2 worm cellular contexts compared by ENCODE assay signal in the genomic region with DNA sequence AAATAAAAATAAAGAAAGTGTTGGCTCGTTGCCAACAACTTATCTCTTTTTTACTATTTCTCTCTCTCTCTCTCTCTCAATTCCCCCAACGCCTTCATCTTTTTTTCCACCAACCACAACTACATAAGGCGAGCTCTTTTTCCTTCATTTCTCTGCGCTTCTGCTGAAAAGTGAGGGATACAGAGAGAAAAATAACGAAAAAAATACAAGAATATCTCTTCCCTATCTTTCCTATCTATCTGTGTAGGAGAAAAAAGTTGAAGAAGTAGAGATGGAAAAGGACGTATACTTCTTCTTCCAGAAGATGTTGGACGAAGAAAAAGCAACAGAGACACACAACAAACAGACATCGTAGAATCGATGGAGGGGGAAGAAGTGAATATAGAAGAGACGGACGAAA.
TF ChIP-seq lines count a peak whose summit lies in the region.

No protein-coding gene starts in this region.

TF ChIP-seq in whole organism, L1 larva, 84 proteins besides CTCF, POLR2A, EP300 and RAD21 (continued from another document):
- TF ChIP-seq dsc-1 (tag; optimal IDR thresholded peaks at IDR 0.05; lab: Kevin White, UChicago) (no peak), isw-1 (GFP tag; IDR thresholded peaks at IDR 0.05; lab: Robert Waterston, UW) (peak; percentile 7; the same call in 1 of the 2 replicates), nhr-71 (tag; optimal IDR thresholded peaks at IDR 0.05; lab: Kevin White, UChicago) (peak; percentile 49), snu-23 (GFP tag; optimal IDR thresholded peaks at IDR 0.05; lab: Kevin White, UChicago) (peak; percentile 25), lsy-2 (tag; optimal IDR thresholded peaks at IDR 0.05; lab: Kevin White, UChicago) (peak; percentile 29 to 59), fkh-10 (GFP tag; optimal IDR thresholded peaks at IDR 0.05; lab: Kevin White, UChicago) (peak; percentile 7), ztf-4 (tag; optimal IDR thresholded peaks at IDR 0.05; lab: Kevin White, UChicago) (no peak), aha-1 (tag; optimal IDR thresholded peaks at IDR 0.05; lab: Kevin White, UChicago) (no peak), lin-35 (GFP tag; optimal IDR thresholded peaks at IDR 0.05; lab: Kevin White, UChicago) (peak in 1 of 2 experiments; percentile 9), grh-1 (GFP tag; IDR thresholded peaks at IDR 0.05; lab: Robert Waterston, UW) (no peak), nhr-76 (tag; optimal IDR thresholded peaks at IDR 0.05; lab: Kevin White, UChicago) (no peak), ceh-82 (tag; optimal IDR thresholded peaks at IDR 0.05; lab: Kevin White, UChicago) (peak in 1 of 3 experiments; percentile 36), skn-1 (tag; optimal IDR thresholded peaks at IDR 0.05; lab: Kevin White, UChicago) (no peak)

TF ChIP-seq in whole organism, L2 larva, 48 proteins besides CTCF, POLR2A, EP300 and RAD21 (continued from another document):
- TF ChIP-seq ZK546.5 (tag; optimal IDR thresholded peaks at IDR 0.05; lab: Kevin White, UChicago) (no peak), skn-1 (tag; optimal IDR thresholded peaks at IDR 0.05; lab: Kevin White, UChicago) (no peak), mdl-1 (tag; optimal IDR thresholded peaks at IDR 0.05; lab: Kevin White, UChicago) (no peak), zag-1 (tag; optimal IDR thresholded peaks at IDR 0.05; lab: Kevin White, UChicago) (peak; percentile 26), Y55F3AM.14 (GFP tag; optimal IDR thresholded peaks at IDR 0.05; lab: Kevin White, UChicago) (no peak), ama-1 (optimal IDR thresholded peaks at IDR 0.05; lab: Kevin White, UChicago) (no peak), elt-1 (tag; optimal IDR thresholded peaks at IDR 0.05; lab: Kevin White, UChicago) (no peak), lin-39 (tag; optimal IDR thresholded peaks at IDR 0.05; lab: Kevin White, UChicago) (no peak), mbf-1 (tag; optimal IDR thresholded peaks at IDR 0.05; lab: Kevin White, UChicago) (no peak), nhr-10 (tag; optimal IDR thresholded peaks at IDR 0.05; lab: Kevin White, UChicago) (no peak), snpc-4 (tag; optimal IDR thresholded peaks at IDR 0.05; lab: Kevin White, UChicago) (no peak), sma-3 (GFP tag; optimal IDR thresholded peaks at IDR 0.05; lab: Kevin White, UChicago) (no peak), sma-9 (GFP tag; optimal IDR thresholded peaks at IDR 0.05; lab: Kevin White, UChicago) (peak; percentile 16), sma-9 (tag; optimal IDR thresholded peaks at IDR 0.05; lab: Kevin White, UChicago) (no peak), mab-5 (tag; optimal IDR thresholded peaks at IDR 0.05; lab: Kevin White, UChicago) (no peak), nhr-11 (tag; optimal IDR thresholded peaks at IDR 0.05; lab: Kevin White, UChicago) (no peak)
